Worm (Caenorhabditis elegans): ENCODE measurements around the gene ceh-90.

Gene ceh-90

ce11 chrX:14161684-14162347, 5.0 kb upstream of the ceh-90 start, which contains the start of gene lgc-25 (continued):
- TF ChIP-seq sea-2 (GFP tag; IDR thresholded peaks at IDR 0.05), result no peak
- TF ChIP-seq C06A6.2 (GFP tag; conservative IDR thresholded peaks at IDR 0.05), result no peak
- no peak for TF ChIP-seq F10E7.11 (tag; optimal IDR thresholded peaks at IDR 0.05)
- no peak for TF ChIP-seq B0336.3 (GFP tag; IDR thresholded peaks at IDR 0.05)
- peak; percentile 10 for TF ChIP-seq gei-17 (GFP tag; optimal IDR thresholded peaks at IDR 0.05)
- 0 out of 2 replicates have a peak, but pooled peaks have one; percentile 5 for TF ChIP-seq ceh-40 (GFP tag; IDR thresholded peaks at IDR 0.05)
- TF ChIP-seq egl-44 (GFP tag; IDR thresholded peaks at IDR 0.05), result no peak
- no peak for TF ChIP-seq Y67H2A.10 (GFP tag; conservative IDR thresholded peaks at IDR 0.05)
- no peak for TF ChIP-seq F39B2.1 (GFP tag; IDR thresholded peaks at IDR 0.05)
- no peak for TF ChIP-seq ztf-25 (GFP tag; IDR thresholded peaks at IDR 0.05)
- TF ChIP-seq lir-1 (GFP tag; conservative IDR thresholded peaks at IDR 0.05), result peak; percentile 65
- TF ChIP-seq B0035.1 (tag; optimal IDR thresholded peaks at IDR 0.05), result peak; percentile 63
- no peak for TF ChIP-seq dpl-1 (GFP tag; optimal IDR thresholded peaks at IDR 0.05)
- TF ChIP-seq ceh-91 (GFP tag; IDR thresholded peaks at IDR 0.05), result no peak
- TF ChIP-seq hrde-1 (tag; optimal IDR thresholded peaks at IDR 0.05; ENCODE audit: borderline replicate concordance), result peak; percentile 44
- no peak for TF ChIP-seq lsy-27 (tag; optimal IDR thresholded peaks at IDR 0.05; ENCODE audit: borderline replicate concordance, insufficient read depth)
- TF ChIP-seq K11D2.4 (GFP tag; IDR thresholded peaks at IDR 0.05), result no peak
- no peak for TF ChIP-seq hmg-20 (GFP tag; IDR thresholded peaks at IDR 0.05)
- TF ChIP-seq hmg-1.2 (GFP tag; IDR thresholded peaks at IDR 0.05), result peak; percentile 75
- 0 out of 2 replicates have a peak, but pooled peaks have one; percentile 45 for TF ChIP-seq rcor-1 (GFP tag; IDR thresholded peaks at IDR 0.05)
- peak; percentile 85 for TF ChIP-seq ZK185.1 (tag; optimal IDR thresholded peaks at IDR 0.05; ENCODE audit: poor library complexity, severe bottlenecking)
- no peak for TF ChIP-seq ceh-27 (GFP tag; optimal IDR thresholded peaks at IDR 0.05)
- TF ChIP-seq ccch-3 (GFP tag; optimal IDR thresholded peaks at IDR 0.05), result no peak
- no peak for TF ChIP-seq unc-62 (GFP tag; optimal IDR thresholded peaks at IDR 0.05)
- peak; percentile 72 for TF ChIP-seq ztf-18 (tag; optimal IDR thresholded peaks at IDR 0.05)
- TF ChIP-seq sptf-2 (GFP tag; optimal IDR thresholded peaks at IDR 0.05), result no peak
- no peak for TF ChIP-seq dpff-1 (tag; optimal IDR thresholded peaks at IDR 0.05)
- TF ChIP-seq snpc-3.4 (tag; optimal IDR thresholded peaks at IDR 0.05), result peak; percentile 33
- TF ChIP-seq athp-1 (tag; optimal IDR thresholded peaks at IDR 0.05), result peak; percentile 44
- TF ChIP-seq aptf-2 (GFP tag; conservative IDR thresholded peaks at IDR 0.05), result no peak
- TF ChIP-seq dox-1 (GFP tag; IDR thresholded peaks at IDR 0.05), result peak; percentile 66; the same call in 1 of the 2 replicates
- no peak for TF ChIP-seq F52B5.7 (tag; optimal IDR thresholded peaks at IDR 0.05)
- no peak for TF ChIP-seq hlh-26 (GFP tag; conservative IDR thresholded peaks at IDR 0.05)
- TF ChIP-seq attf-6 (GFP tag; IDR thresholded peaks at IDR 0.05), result no peak
- TF ChIP-seq snpc-1.3 (tag; optimal IDR thresholded peaks at IDR 0.05; ENCODE audit: insufficient read depth), result peak; percentile 69
- TF ChIP-seq mes-4 (tag; optimal IDR thresholded peaks at IDR 0.05), result peak; percentile 70
- TF ChIP-seq hsf-1 (GFP tag; IDR thresholded peaks at IDR 0.05), result no peak
- peak; percentile 79 for TF ChIP-seq D2030.7 (GFP tag; IDR thresholded peaks at IDR 0.05)
- TF ChIP-seq him-1 (tag; optimal IDR thresholded peaks at IDR 0.05), result peak; percentile 83
- no peak for TF ChIP-seq hlh-12 (tag; optimal IDR thresholded peaks at IDR 0.05)
- TF ChIP-seq xnd-1 (tag; optimal IDR thresholded peaks at IDR 0.05), result no peak
- no peak for TF ChIP-seq akir-1 (GFP tag; optimal IDR thresholded peaks at IDR 0.05)
- TF ChIP-seq madf-10 (tag; optimal IDR thresholded peaks at IDR 0.05), result peak; percentile 55
- TF ChIP-seq cebp-2 (GFP tag; IDR thresholded peaks at IDR 0.05), result no peak
- no peak for TF ChIP-seq F37B4.10 (GFP tag; IDR thresholded peaks at IDR 0.05)
- peak; percentile 71 for TF ChIP-seq nhr-90 (tag; optimal IDR thresholded peaks at IDR 0.05)
- no peak for TF ChIP-seq ekl-4 (GFP tag; IDR thresholded peaks at IDR 0.05)
- no peak for TF ChIP-seq F55B11.4 (tag; optimal IDR thresholded peaks at IDR 0.05; ENCODE audit: borderline replicate concordance, insufficient read depth)

Measured in whole organism, young adult.